Worm (Caenorhabditis elegans): ENCODE measurements around the gene F55C12.6.

The F55C12.6 gene

DNA sequence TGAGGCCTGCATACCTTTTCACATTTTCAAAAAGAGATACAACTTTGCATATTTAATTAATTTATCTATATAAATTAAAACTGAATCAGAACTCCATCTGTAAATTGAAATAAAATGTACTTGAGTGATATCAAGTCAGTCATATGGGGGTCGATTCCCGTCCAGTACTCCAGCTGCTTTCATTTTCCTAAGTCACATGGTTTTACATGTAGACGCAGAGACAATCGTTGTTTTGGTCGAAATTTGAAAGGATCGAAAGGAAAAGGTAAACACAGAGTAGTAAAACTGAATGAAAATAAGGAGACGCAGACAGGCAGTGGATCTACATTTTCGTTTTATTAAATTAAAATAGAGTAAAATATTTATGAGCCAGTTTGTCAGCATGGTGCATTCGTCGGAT is 1.8 kb downstream of the F55C12.6 start (continued):
- TF ChIP-seq elt-1 (tag; optimal IDR thresholded peaks at IDR 0.05) (no peak), nhr-129 (tag; optimal IDR thresholded peaks at IDR 0.05) (peak; percentile 80), alr-1 (tag; optimal IDR thresholded peaks at IDR 0.05) (no peak), aly-2 (tag; optimal IDR thresholded peaks at IDR 0.05) (no peak), lin-39 (tag; optimal IDR thresholded peaks at IDR 0.05) (no peak), ztf-1 (GFP tag; conservative IDR thresholded peaks at IDR 0.05) (no peak), nhr-6 (tag; optimal IDR thresholded peaks at IDR 0.05) (no peak), lin-13 (GFP tag; optimal IDR thresholded peaks at IDR 0.05) (no peak), nhr-10 (tag; optimal IDR thresholded peaks at IDR 0.05) (no peak)

- TF ChIP-seq crh-2 (tag; optimal IDR thresholded peaks at IDR 0.05) (peak; percentile 9), mdl-1 (tag; optimal IDR thresholded peaks at IDR 0.05) (no peak), nhr-237 (tag; optimal IDR thresholded peaks at IDR 0.05) (no peak), ceh-16 (tag; optimal IDR thresholded peaks at IDR 0.05) (no peak), R02D3.7 (tag; optimal IDR thresholded peaks at IDR 0.05) (no peak), nhr-10 (tag; optimal IDR thresholded peaks at IDR 0.05) (no peak), sma-9 (GFP tag; optimal IDR thresholded peaks at IDR 0.05) (no peak), sma-9 (tag; optimal IDR thresholded peaks at IDR 0.05) (no peak), dmd-4 (tag; optimal IDR thresholded peaks at IDR 0.05) (no peak), blmp-1 (tag; optimal IDR thresholded peaks at IDR 0.05; ENCODE audit: insufficient read depth) (no peak), ztf-4 (tag; optimal IDR thresholded peaks at IDR 0.05) (no peak), lsy-2 (tag; optimal IDR thresholded peaks at IDR 0.05) (peak in 1 of 2 experiments; percentile 33), Y55F3AM.14 (GFP tag; optimal IDR thresholded peaks at IDR 0.05) (no peak), sma-3 (GFP tag; optimal IDR thresholded peaks at IDR 0.05) (no peak), snpc-4 (tag; optimal IDR thresholded peaks at IDR 0.05) (no peak), egl-27 (tag; optimal IDR thresholded peaks at IDR 0.05) (no peak), sem-4 (tag; optimal IDR thresholded peaks at IDR 0.05) (no peak), ama-1 (optimal IDR thresholded peaks at IDR 0.05) (no peak), F13H6.1 (tag; optimal IDR thresholded peaks at IDR 0.05) (peak; percentile 32), nhr-11 (tag; optimal IDR thresholded peaks at IDR 0.05) (no peak), nhr-129 (tag; optimal IDR thresholded peaks at IDR 0.05) (peak; percentile 48), nhr-77 (tag; optimal IDR thresholded peaks at IDR 0.05) (no peak), zag-1 (tag; optimal IDR thresholded peaks at IDR 0.05) (peak; percentile 24), C34F6.9 (tag; optimal IDR thresholded peaks at IDR 0.05) (peak; percentile 34), elt-3 (tag; optimal IDR thresholded peaks at IDR 0.05) (no peak), aly-2 (tag; optimal IDR thresholded peaks at IDR 0.05) (no peak), gmeb-1 (tag; optimal IDR thresholded peaks at IDR 0.05) (no peak), elt-1 (tag; optimal IDR thresholded peaks at IDR 0.05) (no peak), nhr-6 (tag; optimal IDR thresholded peaks at IDR 0.05) (no peak), fos-1 (tag; optimal IDR thresholded peaks at IDR 0.05) (peak; percentile 77), unc-62 (GFP tag; optimal IDR thresholded peaks at IDR 0.05) (no peak), ztf-11 (tag; optimal IDR thresholded peaks at IDR 0.05) (no peak), lin-13 (GFP tag; optimal IDR thresholded peaks at IDR 0.05) (peak; percentile 13), ZK546.5 (tag; optimal IDR thresholded peaks at IDR 0.05) (no peak), unc-55 (GFP tag; optimal IDR thresholded peaks at IDR 0.05) (peak; percentile 55)
Observed at ce11 chrII:5873564-5874070, 2.3 kb downstream of the F55C12.6 start, which contains the start of gene tex-2. TSS of gene tex-2 (minus strand) at chrII:5873614.

ce11 chrII:5872414-5872813 is 3.5 kb downstream of the F55C12.6 start:
- TF ChIP-seq fos-1 (tag; optimal IDR thresholded peaks at IDR 0.05) (peak; percentile 53), nhr-21 (tag; optimal IDR thresholded peaks at IDR 0.05) (no peak)

ce11 chrII:5871508-5871907 is 4.4 kb downstream of the F55C12.6 start:
- TF ChIP-seq nhr-11 (tag; optimal IDR thresholded peaks at IDR 0.05): no peak
- no peak for TF ChIP-seq ceh-16 (tag; optimal IDR thresholded peaks at IDR 0.05)
- peak; percentile 16 for TF ChIP-seq sma-9 (GFP tag; optimal IDR thresholded peaks at IDR 0.05)
- TF ChIP-seq sma-9 (tag; optimal IDR thresholded peaks at IDR 0.05): no peak
- TF ChIP-seq lin-13 (GFP tag; optimal IDR thresholded peaks at IDR 0.05): no peak
- peak; percentile 45 for TF ChIP-seq unc-55 (GFP tag; optimal IDR thresholded peaks at IDR 0.05)
- peak; percentile 23 for TF ChIP-seq nhr-129 (tag; optimal IDR thresholded peaks at IDR 0.05)
- TF ChIP-seq mab-5 (tag; optimal IDR thresholded peaks at IDR 0.05): peak; percentile 73
